Fruit fly (Drosophila melanogaster) whole organism: ENCODE data around the gene Nf-YB.

Experiments
- CG8478 ChIP-seq: fragments of >200 bp; optimal IDR thresholded peaks from 2 replicates; lab custom pipeline; 2018; ENCODE audit warnings: inconsistent platforms
- Dll ChIP-seq: fragments of >200 bp; optimal IDR thresholded peaks from 2 replicates; lab custom pipeline; 2017
- EcR ChIP-seq, 2 experiments: fragments of >200 bp; optimal IDR thresholded peaks; 2 replicates each; lab custom pipeline; 2017; ENCODE audit warnings: missing biosample characterization in 2 of 2, missing genetic modification characterization in 2 of 2, missing genetic modification reagents in 2 of 2
- pan ChIP-seq: fragments of >200 bp; optimal IDR thresholded peaks from 2 replicates; lab custom pipeline; 2017
- psq ChIP-seq: fragments of >200 bp; optimal IDR thresholded peaks from 2 replicates; lab custom pipeline; 2017
- usp ChIP-seq: fragments of >200 bp; optimal IDR thresholded peaks from 2 replicates; lab custom pipeline; 2017; ENCODE audit warnings: missing biosample characterization, missing genetic modification characterization, mixed read lengths

Gene Nf-YB

DNA sequence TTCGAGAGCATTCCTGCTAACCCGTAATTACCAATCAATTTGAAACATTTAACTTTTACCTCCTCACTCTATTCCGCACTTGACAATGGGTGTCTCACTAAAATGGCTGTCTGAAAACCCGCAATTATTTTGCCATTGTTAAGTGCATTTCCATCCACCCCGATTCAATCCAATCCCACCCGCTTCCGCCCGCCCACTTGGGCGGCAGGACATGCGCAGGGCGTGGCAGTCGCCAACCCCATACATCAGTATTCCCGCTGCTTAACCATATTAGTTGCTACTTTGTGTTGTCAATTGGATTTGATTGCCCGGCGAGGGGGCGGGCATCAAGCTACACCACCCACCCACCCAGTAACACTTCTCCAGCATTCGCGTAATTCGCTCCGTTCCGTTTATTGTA, 29.6 kb downstream of the Nf-YB start:
- TF ChIP-seq CG8478 (lab: Kevin White, UChicago) = no peak
- no peak for TF ChIP-seq pan (lab: Kevin White, UChicago)
- no peak for TF ChIP-seq Dll (lab: Kevin White, UChicago)
- no peak for TF ChIP-seq usp
- no peak for TF ChIP-seq psq (lab: Kevin White, UChicago)
- no peak for TF ChIP-seq EcR (GFP tag; optimal IDR thresholded peaks at IDR 0.05; lab: Kevin White, UChicago)

DNA sequence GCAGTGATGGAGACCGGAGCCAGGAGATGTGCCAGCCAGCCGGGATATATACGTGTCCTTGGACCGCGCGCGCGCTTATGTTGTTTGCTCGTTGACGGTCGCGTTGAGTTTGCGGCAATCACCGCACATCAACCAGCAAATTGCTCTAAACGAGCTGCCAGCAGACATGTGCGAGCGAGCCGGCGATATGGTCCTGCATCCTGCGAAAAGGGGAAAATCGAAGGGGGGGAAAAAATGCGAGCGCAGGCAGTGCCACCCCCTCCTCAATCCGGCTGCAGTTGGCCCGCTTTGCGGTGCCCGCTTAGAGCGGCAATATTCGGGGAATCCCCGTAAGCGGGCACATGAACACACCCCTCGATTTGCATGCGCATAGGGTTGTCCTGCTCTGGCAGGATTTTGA, 33.1 kb downstream of the Nf-YB start, which contains the start of gene bsh:
Gene bsh (minus strand): TSS at position 101 of the 400 bp plus-strand sequence.
- TF ChIP-seq CG8478 (lab: Kevin White, UChicago) (no peak), EcR (GFP tag; optimal IDR thresholded peaks at IDR 0.05; lab: Kevin White, UChicago) (no peak), pan (lab: Kevin White, UChicago) (no peak), Dll (lab: Kevin White, UChicago) (no peak), psq (lab: Kevin White, UChicago) (no peak), usp (no peak)

DNA sequence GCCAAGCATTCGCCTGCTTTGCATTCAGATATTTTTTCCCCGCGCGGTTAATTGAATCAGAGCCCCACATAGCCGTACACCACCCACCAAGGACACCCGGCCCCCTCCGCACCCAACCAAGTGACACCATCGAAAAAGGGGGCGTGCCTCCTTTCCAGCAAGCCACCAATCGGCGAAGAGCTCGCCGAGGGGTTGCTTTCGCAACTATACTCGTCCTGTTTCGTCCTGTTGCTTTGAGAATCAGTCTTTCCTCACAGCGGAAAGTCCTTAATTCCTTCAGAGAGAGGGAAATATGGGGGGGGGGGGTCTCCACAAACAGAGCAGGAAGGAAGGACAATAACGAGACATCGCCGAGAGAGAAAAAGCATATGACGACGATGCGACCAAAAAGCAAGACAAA, 33.9 kb downstream of the Nf-YB start:
- TF ChIP-seq CG8478 (lab: Kevin White, UChicago) = no peak
- no peak for TF ChIP-seq usp
- TF ChIP-seq Dll (lab: Kevin White, UChicago) = no peak
- no peak for TF ChIP-seq psq (lab: Kevin White, UChicago)
- TF ChIP-seq pan (lab: Kevin White, UChicago) = no peak
- no peak for TF ChIP-seq EcR (GFP tag; optimal IDR thresholded peaks at IDR 0.05; lab: Kevin White, UChicago)

DNA sequence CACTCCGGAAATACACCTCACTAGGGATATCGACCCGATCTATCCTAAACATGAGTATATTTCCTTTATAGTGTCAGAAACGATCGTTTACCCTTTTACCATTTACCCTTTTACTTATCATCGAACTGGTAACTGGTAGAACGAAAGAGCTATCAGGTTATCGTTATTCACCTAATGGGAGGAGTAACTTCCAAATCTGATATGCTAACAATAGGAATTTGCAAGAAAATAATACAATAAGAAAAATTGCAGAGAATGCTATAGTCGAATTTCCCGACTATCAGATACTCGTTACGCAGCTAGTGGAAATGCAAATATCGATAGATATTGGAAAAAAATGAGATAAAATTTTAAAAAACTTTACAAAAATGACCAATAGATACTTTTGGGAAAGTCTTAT, 38.4 kb downstream of the Nf-YB start:
- TF ChIP-seq Dll (lab: Kevin White, UChicago) (no peak), usp (no peak), psq (lab: Kevin White, UChicago) (no peak), CG8478 (lab: Kevin White, UChicago) (no peak), pan (lab: Kevin White, UChicago) (no peak), EcR (GFP tag; optimal IDR thresholded peaks at IDR 0.05; lab: Kevin White, UChicago) (no peak)

DNA sequence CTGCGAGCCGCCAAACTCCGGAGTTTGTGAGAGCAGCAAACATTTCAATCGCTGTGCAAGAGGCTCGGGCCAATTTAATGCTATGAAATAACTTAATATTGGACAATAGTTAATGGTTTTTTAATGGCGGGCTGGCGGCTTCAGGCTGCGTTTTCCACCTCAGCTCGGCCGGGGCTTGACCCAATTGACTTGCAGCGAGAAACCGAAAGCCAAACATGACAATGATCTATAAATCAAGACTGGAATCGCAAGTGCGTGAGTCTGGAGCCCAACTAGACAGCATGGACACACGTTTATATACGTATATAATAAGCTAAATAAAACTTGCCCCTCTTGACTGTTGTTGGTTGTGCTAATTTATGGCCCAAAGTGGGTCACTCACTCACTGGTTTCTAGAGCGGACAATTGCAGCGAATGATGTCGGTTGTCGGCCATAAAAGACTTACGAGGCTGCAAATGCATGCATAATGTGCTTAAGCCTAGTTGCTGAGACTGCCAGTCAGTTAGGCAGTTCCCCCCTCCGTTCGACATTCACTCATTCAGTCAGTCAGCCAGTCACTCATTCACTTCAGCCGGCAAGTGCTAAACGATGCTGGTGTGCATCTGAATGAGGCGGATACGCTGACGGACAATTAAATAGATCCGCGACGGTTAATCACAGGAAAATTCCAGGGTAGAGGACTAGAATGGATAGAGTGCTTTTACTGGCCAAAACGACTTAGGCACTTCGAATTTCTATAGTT, 49.2 kb downstream of the Nf-YB start:
- TF ChIP-seq Dll (lab: Kevin White, UChicago) = no peak
- TF ChIP-seq usp = no peak
- no peak for TF ChIP-seq pan (lab: Kevin White, UChicago)
- TF ChIP-seq EcR (GFP tag; optimal IDR thresholded peaks at IDR 0.05; lab: Kevin White, UChicago) = no peak
- TF ChIP-seq CG8478 (lab: Kevin White, UChicago) = no peak
- no peak for TF ChIP-seq psq (lab: Kevin White, UChicago)
